Fruit fly (Drosophila melanogaster) whole organism, embryonic: Measurements from ENCODE around the gene RpL35.

Experiments
- Aef1 ChIP-seq: fragments of 200-800 bp; sonication (Bioruptor generic); IDR thresholded peaks from 3 replicates; pipeline ENCODE4 v1.3.6; 2022; ENCODE audit warnings: missing biosample characterization, missing genetic modification characterization
- BEAF-32 ChIP-seq: fragments of 200-800 bp; sonication (Bioruptor generic); optimal IDR thresholded peaks from 3 replicates; lab custom pipeline; 2017; ENCODE audit warnings: missing biosample characterization, missing genetic modification characterization, mild to moderate bottlenecking, moderate library complexity, missing genetic modification reagents
- Blimp-1 ChIP-seq: fragments of 200-800 bp; sonication (Bioruptor generic); optimal IDR thresholded peaks from 3 replicates; lab custom pipeline; 2018; ENCODE audit warnings: missing biosample characterization, missing genetic modification characterization, mild to moderate bottlenecking, moderate library complexity, missing genetic modification reagents
- CG13424 ChIP-seq: fragments of 200-800 bp; sonication (Bioruptor generic); optimal IDR thresholded peaks from 2 replicates; lab custom pipeline; 2019; ENCODE audit warnings: missing biosample characterization, mild to moderate bottlenecking, missing genetic modification characterization, moderate library complexity
- CG14860 ChIP-seq: fragments of 200-800 bp; sonication (Bioruptor generic); IDR thresholded peaks from 3 replicates; pipeline ENCODE4 v1.3.6; 2022; ENCODE audit warnings: missing biosample characterization, missing genetic modification characterization; ENCODE audit not compliant: partially characterized antibody
- CG32767 ChIP-seq: fragments of 200-800 bp; sonication (Bioruptor generic); IDR thresholded peaks from 2 replicates; pipeline ENCODE4 v1.3.6; 2022; ENCODE audit warnings: missing biosample characterization, missing genetic modification characterization
- CG3407 ChIP-seq: fragments of 200-800 bp; sonication (Bioruptor generic); optimal IDR thresholded peaks from 2 replicates; lab custom pipeline; 2018; ENCODE audit warnings: missing biosample characterization, mild to moderate bottlenecking, missing genetic modification characterization
- CG3847 ChIP-seq: fragments of 200-800 bp; sonication (Bioruptor generic); IDR thresholded peaks from 2 replicates; pipeline ENCODE4 v1.3.6; 2022; ENCODE audit warnings: missing biosample characterization, missing genetic modification characterization
- CG3995 ChIP-seq: fragments of 200-800 bp; sonication (Bioruptor generic); optimal IDR thresholded peaks from 3 replicates; lab custom pipeline; 2016; ENCODE audit warnings: missing biosample characterization, missing genetic modification characterization
- CG42726 ChIP-seq: fragments of 200-800 bp; sonication (Bioruptor generic); IDR thresholded peaks from 2 replicates; pipeline ENCODE4 v1.3.6; 2022; ENCODE audit warnings: missing biosample characterization, missing genetic modification characterization; ENCODE audit not compliant: partially characterized antibody
- CG5245 ChIP-seq: fragments of 200-800 bp; sonication (Bioruptor generic); optimal IDR thresholded peaks from 3 replicates; lab custom pipeline; 2016; ENCODE audit warnings: missing biosample characterization, missing genetic modification characterization
- CG6254 ChIP-seq: fragments of 200-800 bp; sonication (Bioruptor generic); optimal IDR thresholded peaks from 3 replicates; lab custom pipeline; 2017; ENCODE audit warnings: mild to moderate bottlenecking, missing biosample characterization, missing genetic modification reagents, missing genetic modification characterization
- CG6689 ChIP-seq: fragments of 200-800 bp; sonication (Bioruptor generic); IDR thresholded peaks from 2 replicates; pipeline ENCODE4 v1.3.6; 2022; ENCODE audit warnings: missing biosample characterization, missing genetic modification characterization
- CG7745 ChIP-seq: fragments of 200-800 bp; sonication (Bioruptor generic); optimal IDR thresholded peaks from 2 replicates; lab custom pipeline; 2018; ENCODE audit warnings: missing biosample characterization, mild to moderate bottlenecking, missing genetic modification characterization, moderate library complexity
- CG7928 ChIP-seq: fragments of 200-800 bp; sonication (Bioruptor generic); optimal IDR thresholded peaks from 2 replicates; lab custom pipeline; 2017; ENCODE audit warnings: missing biosample characterization, mild to moderate bottlenecking, missing genetic modification characterization
- CG8089 ChIP-seq: fragments of 200-800 bp; sonication (Bioruptor generic); optimal IDR thresholded peaks from 3 replicates; lab custom pipeline; 2016; ENCODE audit warnings: missing biosample characterization, missing genetic modification characterization
- CG8359 ChIP-seq: fragments of 200-800 bp; sonication (Bioruptor generic); optimal IDR thresholded peaks from 2 replicates; lab custom pipeline; 2017; ENCODE audit warnings: missing biosample characterization, mild to moderate bottlenecking, missing genetic modification characterization, borderline replicate concordance
- CrebB ChIP-seq: fragments of 200-800 bp; sonication (Bioruptor generic); optimal IDR thresholded peaks from 3 replicates; lab custom pipeline; 2018; ENCODE audit warnings: missing biosample characterization, mild to moderate bottlenecking, missing genetic modification characterization
- Dbx ChIP-seq: fragments of 200-800 bp; sonication (Bioruptor generic); IDR thresholded peaks from 3 replicates; pipeline ENCODE4 v1.3.6; 2022; ENCODE audit warnings: missing biosample characterization, missing genetic modification characterization
- Dll ChIP-seq: fragments of 200-800 bp; sonication (Bioruptor generic); IDR thresholded peaks from 4 replicates; pipeline ENCODE4 v1.3.6; 2022; ENCODE audit warnings: missing biosample characterization, missing genetic modification characterization; ENCODE audit not compliant: partially characterized antibody
- Doc2 ChIP-seq: fragments of 200-800 bp; sonication (Bioruptor generic); IDR thresholded peaks from 2 replicates; pipeline ENCODE4 v1.3.6; 2022; ENCODE audit warnings: missing biosample characterization, missing genetic modification characterization
- ERR ChIP-seq: fragments of 200-800 bp; sonication (Bioruptor generic); optimal IDR thresholded peaks from 2 replicates; lab custom pipeline; 2016; ENCODE audit warnings: missing biosample characterization, missing genetic modification characterization
- Eip74EF ChIP-seq, 2 experiments: fragments of 200-800 bp in 1 of 2; fragments of >200 bp in 1 of 2; sonication (Bioruptor generic) in 1 of 2; optimal IDR thresholded peaks; 2 replicates each; lab custom pipeline; 2017 to 2019; ENCODE audit warnings: missing biosample characterization in 2 of 2, missing genetic modification characterization in 2 of 2, mild to moderate bottlenecking in 1 of 2, moderate library complexity in 1 of 2
- GATAe ChIP-seq: fragments of 200-800 bp; sonication (Bioruptor generic); conservative IDR thresholded peaks from 2 replicates; pipeline ENCODE4 v1.3.6; 2022; ENCODE audit warnings: missing biosample characterization, missing genetic modification characterization
- HLHmδ ChIP-seq: fragments of 200-800 bp; sonication (Bioruptor generic); optimal IDR thresholded peaks from 2 replicates; lab custom pipeline; 2018; ENCODE audit warnings: missing biosample characterization, mild to moderate bottlenecking, missing genetic modification characterization, moderate library complexity
- Hmr ChIP-seq: fragments of 200-800 bp; sonication (Bioruptor generic); optimal IDR thresholded peaks from 3 replicates; lab custom pipeline; 2017; ENCODE audit warnings: mild to moderate bottlenecking, missing biosample characterization, missing genetic modification reagents, missing genetic modification characterization
- Hsf ChIP-seq: fragments of 200-800 bp; sonication (Bioruptor generic); optimal IDR thresholded peaks from 3 replicates; lab custom pipeline; 2016; ENCODE audit warnings: missing biosample characterization, missing genetic modification characterization
- Kr ChIP-seq: fragments of 200-800 bp; sonication (Bioruptor generic); optimal IDR thresholded peaks from 2 replicates; lab custom pipeline; 2017; ENCODE audit warnings: missing biosample characterization, mild to moderate bottlenecking, missing genetic modification characterization
- TFAM ChIP-seq: fragments of 200-800 bp; sonication (Bioruptor generic); optimal IDR thresholded peaks from 2 replicates; lab custom pipeline; 2017; ENCODE audit warnings: missing biosample characterization, missing genetic modification characterization, inconsistent platforms
- ara ChIP-seq: fragments of 200-800 bp; sonication (Bioruptor generic); IDR thresholded peaks from 2 replicates; pipeline ENCODE4 v1.3.6; 2022; ENCODE audit warnings: missing biosample characterization, missing genetic modification characterization
- ase ChIP-seq: fragments of 200-800 bp; sonication (Bioruptor generic); IDR thresholded peaks from 3 replicates; pipeline ENCODE4 v1.3.6; 2022; ENCODE audit warnings: missing biosample characterization, missing genetic modification characterization
- ash1 ChIP-seq: fragments of 200-800 bp; sonication (Bioruptor generic); optimal IDR thresholded peaks from 2 replicates; lab custom pipeline; 2018; ENCODE audit warnings: missing biosample characterization, mild to moderate bottlenecking, missing genetic modification characterization
- cg ChIP-seq: fragments of 200-800 bp; sonication (Bioruptor generic); optimal IDR thresholded peaks from 3 replicates; lab custom pipeline; 2019; ENCODE audit warnings: missing biosample characterization, mild to moderate bottlenecking, missing genetic modification characterization, moderate library complexity
- dmrt11E ChIP-seq: fragments of 200-800 bp; sonication (Bioruptor generic); optimal IDR thresholded peaks from 3 replicates; lab custom pipeline; 2018; ENCODE audit warnings: missing biosample characterization, mild to moderate bottlenecking, missing genetic modification characterization, moderate library complexity
- fd96Cb ChIP-seq: fragments of 200-800 bp; sonication (Bioruptor generic); optimal IDR thresholded peaks from 2 replicates; lab custom pipeline; 2018; ENCODE audit warnings: missing biosample characterization, mild to moderate bottlenecking, missing genetic modification characterization, moderate library complexity
- fu2 ChIP-seq: fragments of 200-800 bp; sonication (Bioruptor generic); optimal IDR thresholded peaks from 2 replicates; lab custom pipeline; 2016; ENCODE audit warnings: missing biosample characterization, missing genetic modification characterization
- gem ChIP-seq: fragments of 200-800 bp; sonication (Bioruptor generic); optimal IDR thresholded peaks from 2 replicates; lab custom pipeline; 2019; ENCODE audit warnings: missing biosample characterization, mild to moderate bottlenecking, missing genetic modification characterization, moderate library complexity
- gfzf ChIP-seq: fragments of 200-800 bp; sonication (Bioruptor generic); optimal IDR thresholded peaks from 2 replicates; lab custom pipeline; 2016; ENCODE audit warnings: missing biosample characterization, mild to moderate bottlenecking, missing genetic modification characterization, moderate library complexity
- h ChIP-seq: fragments of >200 bp; optimal IDR thresholded peaks from 2 replicates; lab custom pipeline; 2017
- hb ChIP-seq: fragments of 200-800 bp; sonication (Bioruptor generic); IDR thresholded peaks from 3 replicates; pipeline ENCODE4 v1.3.6; 2022; ENCODE audit warnings: missing biosample characterization, missing genetic modification characterization; ENCODE audit not compliant: partially characterized antibody
- klu ChIP-seq: fragments of 200-800 bp; sonication (Bioruptor generic); IDR thresholded peaks from 2 replicates; pipeline ENCODE4 v1.3.6; 2022; ENCODE audit warnings: missing biosample characterization, missing genetic modification characterization
- mam ChIP-seq: fragments of 200-800 bp; sonication (Bioruptor generic); optimal IDR thresholded peaks from 3 replicates; lab custom pipeline; 2016; ENCODE audit warnings: missing biosample characterization, missing genetic modification characterization
- onecut ChIP-seq: fragments of 200-800 bp; sonication (Bioruptor generic); IDR thresholded peaks from 2 replicates; pipeline ENCODE4 v1.3.6; 2022; ENCODE audit warnings: missing biosample characterization, missing genetic modification characterization
- pfk ChIP-seq: fragments of 200-800 bp; sonication (Bioruptor generic); optimal IDR thresholded peaks from 2 replicates; lab custom pipeline; 2018; ENCODE audit warnings: missing biosample characterization, mild to moderate bottlenecking, missing genetic modification characterization, moderate library complexity
- prd ChIP-seq, 3 experiments: fragments of >200 bp in 2 of 3; fragments of 200-800 bp in 1 of 3; sonication (Bioruptor generic) in 1 of 3; optimal IDR thresholded peaks in 2 of 3; IDR thresholded peaks in 1 of 3; 2 replicates in 2 of 3; 3 replicates in 1 of 3; pipeline versions ENCODE4 v1.3.6 to Lab custom; 2017 to 2022; ENCODE audit warnings: missing biosample characterization in 1 of 3, missing genetic modification characterization in 1 of 3
- schlank ChIP-seq: fragments of 200-800 bp; sonication (Bioruptor generic); optimal IDR thresholded peaks from 2 replicates; lab custom pipeline; 2018; ENCODE audit warnings: missing biosample characterization, mild to moderate bottlenecking, missing genetic modification characterization
- seq ChIP-seq: fragments of 200-800 bp; sonication (Bioruptor generic); IDR thresholded peaks from 2 replicates; pipeline ENCODE4 v1.3.6; 2022; ENCODE audit warnings: missing biosample characterization, missing genetic modification characterization
- shn ChIP-seq: fragments of 200-800 bp; sonication (Bioruptor generic); optimal IDR thresholded peaks from 3 replicates; lab custom pipeline; 2016; ENCODE audit warnings: missing biosample characterization, missing genetic modification characterization
- usp ChIP-seq: fragments of >200 bp; optimal IDR thresholded peaks from 2 replicates; lab custom pipeline; 2017; ENCODE audit warnings: missing biosample characterization, missing genetic modification characterization

The RpL35 gene

dm6 chrX:5699824-5700498 lies 27.8 kb downstream of the RpL35 start (continued):
- TF ChIP-seq Doc2 (no peak), ara (GFP tag; lab: Robert Waterston, UW) (no peak), cg (GFP tag; lab: Kevin White, UChicago) (no peak), Kr (no peak), dmrt11E (tag; lab: Kevin White, UChicago) (peak; percentile 43), klu (no peak), pfk (GFP tag; lab: Kevin White, UChicago) (no peak), gfzf (GFP tag; lab: Kevin White, UChicago) (no peak), shn (GFP tag; lab: Kevin White, UChicago) (no peak), Eip74EF (GFP tag; optimal IDR thresholded peaks at IDR 0.05; lab: Kevin White, UChicago) (peak in 1 of 2 experiments; percentile 69), CG3847 (0 out of 2 replicates have a peak, but pooled peaks have one; percentile 29), hb (GFP tag; lab: Robert Waterston, UW) (no peak), Hsf (GFP tag; lab: Kevin White, UChicago) (peak; percentile 44), Dbx (GFP tag; lab: Robert Waterston, UW) (0 out of 3 replicates have a peak, but pooled peaks have one; percentile 36), onecut (GFP tag; lab: Robert Waterston, UW) (no peak), TFAM (GFP tag; lab: Kevin White, UChicago) (no peak), CG7928 (GFP tag; lab: Kevin White, UChicago) (no peak), mam (GFP tag; lab: Kevin White, UChicago) (peak; percentile 46), fd96Cb (tag; lab: Kevin White, UChicago) (peak; percentile 78), CrebB (tag; lab: Kevin White, UChicago) (peak; percentile 37), usp (GFP tag; lab: Kevin White, UChicago) (no peak), prd (optimal IDR thresholded peaks at IDR 0.05; lab: Kevin White, UChicago) (no peak), prd (GFP tag; IDR thresholded peaks at IDR 0.05; lab: Robert Waterston, UW) (peak; percentile 71; the same call in 2 of the 3 replicates), CG3407 (GFP tag; lab: Kevin White, UChicago) (peak; percentile 46), CG5245 (peak; percentile 37), CG13424 (tag; lab: Kevin White, UChicago) (peak; percentile 64), CG6689 (GFP tag; lab: Robert Waterston, UW) (peak; percentile 70), CG8359 (GFP tag; lab: Kevin White, UChicago) (no peak), Hmr (GFP tag; lab: Kevin White, UChicago) (peak; percentile 60), ERR (GFP tag; lab: Kevin White, UChicago) (no peak), GATAe (no peak), CG7745 (no peak), HLHmδ (GFP tag; lab: Kevin White, UChicago) (no peak), CG8089 (GFP tag; lab: Kevin White, UChicago) (no peak), CG6254 (GFP tag; lab: Kevin White, UChicago) (peak; percentile 46), fu2 (GFP tag; lab: Kevin White, UChicago) (no peak), Aef1 (GFP tag; lab: Robert Waterston, UW) (peak; percentile 40), CG14860 (GFP tag; lab: Robert Waterston, UW) (no peak), gem (peak; percentile 86), CG3995 (GFP tag; lab: Kevin White, UChicago) (no peak), h (lab: Kevin White, UChicago) (no peak), schlank (no peak), ase (GFP tag; lab: Robert Waterston, UW) (no peak), CG42726 (GFP tag; lab: Robert Waterston, UW) (no peak), BEAF-32 (GFP tag; lab: Kevin White, UChicago) (no peak), ash1 (GFP tag; lab: Kevin White, UChicago) (no peak), Blimp-1 (peak; percentile 75), CG32767 (GFP tag; lab: Robert Waterston, UW) (peak; percentile 39; the same call in 1 of the 2 replicates), Dll (GFP tag; lab: Robert Waterston, UW) (no peak), seq (GFP tag; lab: Robert Waterston, UW) (peak; percentile 28; the same call in 1 of the 2 replicates)
